Worm (Caenorhabditis elegans) whole organism, L4/young adult: ENCODE results near the gene Y45F3A.9.

Experiments
- W03F9.2 ChIP-seq: fragments of 150-350 bp; optimal IDR thresholded peaks from 2 replicates; lab custom pipeline; 2014; ENCODE audit warnings: missing biosample characterization, missing genetic modification characterization
- him-1 ChIP-seq: sonication (generic microtip); optimal IDR thresholded peaks from 2 replicates; lab custom pipeline; 2016; ENCODE audit warnings: missing genotype, missing genetic modification reagents, missing genetic modification characterization, missing compliant biosample characterization

DNA sequence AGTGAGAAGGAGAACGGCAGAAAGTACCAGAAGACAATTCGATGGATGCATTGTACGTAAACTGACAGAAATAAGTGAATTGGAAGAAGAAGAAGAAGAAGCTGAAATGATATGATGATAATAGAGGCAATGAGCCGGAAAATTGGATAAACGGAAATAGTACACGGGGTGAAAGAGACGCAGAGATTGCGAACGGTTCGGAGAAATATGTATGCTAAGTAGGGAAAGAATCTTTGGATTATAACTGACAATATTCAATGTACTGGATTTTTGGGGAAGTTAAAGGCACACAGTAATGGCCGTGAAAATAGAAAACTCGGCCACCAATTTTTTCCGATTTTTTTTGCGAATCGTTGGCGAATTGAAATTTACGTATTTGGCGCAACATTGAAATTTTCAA is 19.6 kb downstream of the Y45F3A.9 start, which contains the start of gene Y45F3A.4:
- TF ChIP-seq W03F9.2 (tag; lab: Kevin White, UChicago) (no peak), him-1 (tag; lab: Kevin White, UChicago) (no peak)
